Fruit fly (Drosophila melanogaster): Measurements from ENCODE around the gene CG16890.

CG16890 gene

dm6 chr2L:13783264-13784154 is 629 bp downstream of the CG16890 start, which contains the start of gene Eato (continued):
- peak; percentile 62 for TF ChIP-seq CG15514 (GFP tag; optimal IDR thresholded peaks at IDR 0.05)
- peak; percentile 7 for TF ChIP-seq CG2120 (GFP tag; optimal IDR thresholded peaks at IDR 0.05)
- no peak for TF ChIP-seq ase (GFP tag; IDR thresholded peaks at IDR 0.05)
- no peak for TF ChIP-seq ash1 (GFP tag; optimal IDR thresholded peaks at IDR 0.05)
- TF ChIP-seq HmgZ (tag; optimal IDR thresholded peaks at IDR 0.05): no peak
- no peak for TF ChIP-seq CG6272 (GFP tag; IDR thresholded peaks at IDR 0.05)
- TF ChIP-seq Hsf (GFP tag; optimal IDR thresholded peaks at IDR 0.05): no peak
- no peak for TF ChIP-seq Hr39 (optimal IDR thresholded peaks at IDR 0.05)
- TF ChIP-seq al (GFP tag; IDR thresholded peaks at IDR 0.05): 0 out of 2 replicates have a peak, but pooled peaks have one; percentile 31
- no peak for TF ChIP-seq Hr51 (GFP tag; optimal IDR thresholded peaks at IDR 0.05)
- no peak for TF ChIP-seq CkIIα-i1 (GFP tag; IDR thresholded peaks at IDR 0.05)
- peak; percentile 5 for TF ChIP-seq CoRest (tag; optimal IDR thresholded peaks at IDR 0.05)
- no peak for TF ChIP-seq run (tag; optimal IDR thresholded peaks at IDR 0.05)
- TF ChIP-seq CG10565 (GFP tag; optimal IDR thresholded peaks at IDR 0.05): no peak
- TF ChIP-seq CG32532 (GFP tag; IDR thresholded peaks at IDR 0.05): peak; percentile 36; the same call in 1 of the 2 replicates
- TF ChIP-seq trem (tag; optimal IDR thresholded peaks at IDR 0.05): peak; percentile 1
- TF ChIP-seq CG1233 (GFP tag; optimal IDR thresholded peaks at IDR 0.05): no peak
- no peak for TF ChIP-seq ranshi (GFP tag; IDR thresholded peaks at IDR 0.05)
- peak; percentile 35 for TF ChIP-seq CG17802 (tag; optimal IDR thresholded peaks at IDR 0.05)
- no peak for TF ChIP-seq Meics (GFP tag; optimal IDR thresholded peaks at IDR 0.05)
- TF ChIP-seq CG9932 (GFP tag; IDR thresholded peaks at IDR 0.05): peak; percentile 57; the same call in 1 of the 2 replicates
- no peak for TF ChIP-seq lov (optimal IDR thresholded peaks at IDR 0.05)
- TF ChIP-seq lov (GFP tag; IDR thresholded peaks at IDR 0.05): no peak
- TF ChIP-seq CG11456 (GFP tag; IDR thresholded peaks at IDR 0.05): peak; percentile 5; the same call in 1 of the 3 replicates
- no peak for TF ChIP-seq Camta (GFP tag; optimal IDR thresholded peaks at IDR 0.05)
- no peak for TF ChIP-seq gce (GFP tag; IDR thresholded peaks at IDR 0.05)
- peak; percentile 25 for TF ChIP-seq nmo (GFP tag; optimal IDR thresholded peaks at IDR 0.05)
- TF ChIP-seq ara (GFP tag; IDR thresholded peaks at IDR 0.05): no peak
- no peak for TF ChIP-seq CG17328 (GFP tag; IDR thresholded peaks at IDR 0.05)
- no peak for TF ChIP-seq BtbVII (GFP tag; optimal IDR thresholded peaks at IDR 0.05)
- TF ChIP-seq Oaz (GFP tag; IDR thresholded peaks at IDR 0.05): no peak
- TF ChIP-seq sna (GFP tag; IDR thresholded peaks at IDR 0.05; ENCODE audit: partially characterized antibody): 0 out of 2 replicates have a peak, but pooled peaks have one; percentile 35
- TF ChIP-seq CG8290 (GFP tag; optimal IDR thresholded peaks at IDR 0.05): no peak
- TF ChIP-seq CG8290 (tag; optimal IDR thresholded peaks at IDR 0.05): no peak
- no peak for TF ChIP-seq CG10543 (GFP tag; optimal IDR thresholded peaks at IDR 0.05)
- TF ChIP-seq MBD-R2 (GFP tag; IDR thresholded peaks at IDR 0.05): peak; percentile 71
- TF ChIP-seq CG9609 (GFP tag; optimal IDR thresholded peaks at IDR 0.05): no peak
- peak; percentile 23 for TF ChIP-seq sd (tag; optimal IDR thresholded peaks at IDR 0.05)
- TF ChIP-seq Neu2 (GFP tag; optimal IDR thresholded peaks at IDR 0.05; ENCODE audit: borderline replicate concordance): no peak
- no peak for TF ChIP-seq gcm (GFP tag; optimal IDR thresholded peaks at IDR 0.05)
- no peak for TF ChIP-seq CG13296 (GFP tag; optimal IDR thresholded peaks at IDR 0.05)
- peak; percentile 70 for TF ChIP-seq CG7357 (GFP tag; IDR thresholded peaks at IDR 0.05)
- TF ChIP-seq CG18262 (tag; optimal IDR thresholded peaks at IDR 0.05): peak; percentile 38
- TF ChIP-seq CG14710 (tag; optimal IDR thresholded peaks at IDR 0.05): peak; percentile 30
- no peak for TF ChIP-seq bcd (GFP tag; optimal IDR thresholded peaks at IDR 0.05)
- no peak for TF ChIP-seq ERR (GFP tag; optimal IDR thresholded peaks at IDR 0.05)
- TF ChIP-seq Antp (GFP tag; optimal IDR thresholded peaks at IDR 0.05): no peak
- TF ChIP-seq CG17361 (GFP tag; IDR thresholded peaks at IDR 0.05): 0 out of 3 replicates have a peak, but pooled peaks have one; percentile 55
- TF ChIP-seq gfzf (GFP tag; optimal IDR thresholded peaks at IDR 0.05): peak; percentile 25
- TF ChIP-seq CG12299 (tag; optimal IDR thresholded peaks at IDR 0.05): no peak
